Worm (Caenorhabditis elegans): ENCODE results near the gene srbc-10.
"Not testable (repeated sequence)": the region's sequence is repeated elsewhere in the genome, so short reads cannot be mapped to it uniquely, and the experiment has no call there.

- not testable (repeated sequence) for TF ChIP-seq cog-1 (tag; optimal IDR thresholded peaks at IDR 0.05); med-1 (GFP tag; optimal IDR thresholded peaks at IDR 0.05; ENCODE audit: insufficient read depth); tab-1 (GFP tag; IDR thresholded peaks at IDR 0.05); ztf-29 (GFP tag; IDR thresholded peaks at IDR 0.05); klf-2 (GFP tag; conservative IDR thresholded peaks at IDR 0.05); ref-1 (GFP tag; conservative IDR thresholded peaks at IDR 0.05); ztf-23 (GFP tag; IDR thresholded peaks at IDR 0.05); flt-1 (GFP tag; IDR thresholded peaks at IDR 0.05); T22C8.4 (GFP tag; IDR thresholded peaks at IDR 0.05)
Measured at ce11 chrV:7511465-7511864, 18.6 kb upstream of the srbc-10 start, which contains the start of gene nhr-171.
